Worm (Caenorhabditis elegans): Measurements from ENCODE around the gene mics-1.
A peak's percentile ranks its signal among the peaks of the same experiment; 100 is the strongest.

Gene mics-1

DNA sequence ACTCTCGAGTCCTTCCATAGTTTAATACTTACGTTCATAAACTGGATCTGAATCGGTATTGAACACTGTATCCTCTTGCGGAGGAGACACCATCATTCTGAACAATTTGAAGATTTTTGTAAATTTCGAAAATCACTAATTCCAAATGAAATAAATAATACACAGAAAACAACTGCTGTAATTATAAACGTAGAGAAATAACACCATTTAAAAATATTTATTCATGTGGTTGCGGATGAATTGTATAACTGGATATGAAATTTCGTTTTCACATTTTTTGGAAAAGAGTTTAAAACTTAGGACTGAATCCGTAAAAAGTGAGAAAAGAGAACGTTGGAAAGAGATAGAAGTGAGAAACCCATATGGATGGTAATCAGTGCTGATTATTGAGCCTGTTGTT lies at the start of gene mics-1:
Gene mics-1, minus strand, starts transcription at position 101 of the 400 bp plus-strand sequence.
- TF ChIP-seq him-1 (tag; optimal IDR thresholded peaks at IDR 0.05) (no peak), W03F9.2 (tag; optimal IDR thresholded peaks at IDR 0.05) (no peak), dao-5 (tag; optimal IDR thresholded peaks at IDR 0.05) (no peak)

DNA sequence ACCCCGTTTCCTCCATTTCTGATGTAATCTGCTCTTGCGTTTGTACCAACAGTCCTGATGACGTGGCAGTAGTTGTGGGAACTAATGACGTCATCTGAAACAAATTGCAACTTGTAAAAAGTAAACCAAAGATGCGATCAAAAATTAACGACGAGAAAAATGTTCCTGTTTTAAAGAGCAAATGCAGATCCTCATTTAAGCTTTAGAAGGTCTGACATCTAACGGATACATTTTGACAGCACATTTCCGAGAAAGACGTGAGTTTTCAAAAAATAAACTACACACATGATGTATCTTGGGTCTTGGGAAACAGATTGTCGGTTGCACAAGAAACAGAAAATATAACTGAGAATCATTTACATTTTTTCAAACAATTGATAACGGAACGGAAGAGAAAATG lies 37.4 kb upstream of the mics-1 start, which contains the start of gene H09F14.1:
Gene H09F14.1, minus strand, starts transcription at position 101 of the 400 bp plus-strand sequence.
- TF ChIP-seq W03F9.2 (tag; optimal IDR thresholded peaks at IDR 0.05) (no peak), him-1 (tag; optimal IDR thresholded peaks at IDR 0.05) (no peak), dao-5 (tag; optimal IDR thresholded peaks at IDR 0.05) (no peak)

DNA sequence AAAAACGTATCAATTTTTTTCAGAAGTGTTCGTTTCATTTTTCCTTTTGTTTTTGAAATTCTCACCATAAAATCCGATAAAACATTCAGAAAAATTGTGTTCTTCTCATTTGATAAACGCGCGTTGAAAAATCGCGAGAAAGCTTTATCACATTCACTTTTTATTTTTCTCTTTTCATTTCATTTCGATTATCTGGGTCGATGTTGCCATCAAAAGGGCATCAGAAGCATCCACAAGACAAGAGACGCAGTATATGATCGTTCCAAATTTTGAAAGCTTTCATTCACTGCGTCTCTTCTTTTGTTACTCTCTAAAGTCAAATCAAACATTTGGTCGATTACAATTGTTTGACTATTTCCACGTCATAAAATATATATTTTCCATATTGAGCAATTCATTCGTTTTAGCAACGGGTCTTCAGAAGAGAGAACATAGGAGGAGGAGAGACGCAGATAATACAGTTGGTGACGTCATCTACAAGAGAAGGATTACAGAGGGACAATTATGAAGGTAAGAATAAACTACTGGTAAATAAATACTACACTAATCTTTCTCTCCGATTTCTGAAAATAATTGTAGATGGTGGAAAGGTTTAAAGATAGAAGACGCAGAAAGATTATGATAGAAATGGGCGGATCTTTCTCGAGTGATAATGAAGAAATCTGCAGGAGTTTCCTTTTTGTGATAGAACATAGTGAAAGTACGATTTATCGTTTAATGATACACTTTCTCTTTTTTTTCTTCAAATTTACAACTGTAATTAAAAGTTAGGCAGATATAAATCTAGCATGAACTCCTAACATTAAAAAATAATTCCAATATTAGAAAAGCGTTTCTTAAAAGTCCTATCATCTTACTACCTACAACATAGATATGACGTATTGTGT lies 24.2 kb upstream of the mics-1 start, which contains the start of gene H27A22.1:
Gene H27A22.1, plus strand, starts transcription at position 505 of the 887 bp plus-strand sequence.
- TF ChIP-seq dao-5 (tag; optimal IDR thresholded peaks at IDR 0.05) (no peak), W03F9.2 (tag; optimal IDR thresholded peaks at IDR 0.05) (no peak), him-1 (tag; optimal IDR thresholded peaks at IDR 0.05) (no peak)

DNA sequence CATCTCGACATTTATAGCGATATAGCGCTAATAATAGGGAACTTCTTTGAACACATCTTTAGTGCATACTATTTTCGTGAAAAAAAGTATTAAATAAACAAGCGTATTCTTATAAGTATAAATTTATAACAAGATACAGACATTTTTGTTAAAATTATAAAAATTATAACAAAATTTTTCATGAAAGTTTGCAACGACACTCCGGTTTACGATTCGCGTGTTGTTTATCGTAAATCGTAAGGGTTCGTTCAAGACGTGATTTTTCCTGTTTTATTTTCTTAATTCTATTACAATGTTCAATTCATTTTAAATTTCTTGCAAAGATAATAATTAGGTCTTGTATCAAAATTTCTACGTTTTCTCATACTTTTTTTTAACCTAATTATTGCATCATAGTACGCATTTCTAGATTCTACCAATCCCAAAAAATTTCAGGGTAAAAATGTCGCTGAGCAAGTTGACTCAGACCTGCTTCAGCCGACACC lies 20.6 kb upstream of the mics-1 start, which contains the start of gene scpl-4:
Gene scpl-4, plus strand, starts transcription at position 435 of the 485 bp plus-strand sequence.
- TF ChIP-seq W03F9.2 (tag; optimal IDR thresholded peaks at IDR 0.05) (no peak), dao-5 (tag; optimal IDR thresholded peaks at IDR 0.05) (no peak), him-1 (tag; optimal IDR thresholded peaks at IDR 0.05) (no peak)

DNA sequence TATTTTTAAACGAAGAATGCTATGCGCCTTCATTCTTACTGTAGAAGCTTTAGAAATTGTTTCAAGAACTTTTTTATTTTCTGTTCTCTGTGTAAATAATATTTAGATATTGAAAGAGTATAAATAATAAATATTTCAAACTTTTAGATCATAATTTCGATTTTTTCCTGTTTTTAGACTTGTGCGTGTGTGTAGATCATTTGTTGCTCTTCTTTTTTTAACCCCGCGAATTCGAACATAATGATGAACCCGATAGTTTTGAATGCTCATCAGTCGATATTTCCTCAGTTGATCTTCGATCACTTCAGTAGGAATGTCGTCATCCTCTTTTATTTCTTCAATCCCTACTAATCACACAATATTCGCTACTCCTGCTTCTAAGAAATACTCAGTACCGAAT lies 19.1 kb upstream of the mics-1 start, which contains the start of gene T21C9.13:
Gene T21C9.13, plus strand, starts transcription at position 33 of the 400 bp plus-strand sequence.
- TF ChIP-seq dao-5 (tag; optimal IDR thresholded peaks at IDR 0.05) = no peak
- no peak for TF ChIP-seq W03F9.2 (tag; optimal IDR thresholded peaks at IDR 0.05)
- no peak for TF ChIP-seq him-1 (tag; optimal IDR thresholded peaks at IDR 0.05)

DNA sequence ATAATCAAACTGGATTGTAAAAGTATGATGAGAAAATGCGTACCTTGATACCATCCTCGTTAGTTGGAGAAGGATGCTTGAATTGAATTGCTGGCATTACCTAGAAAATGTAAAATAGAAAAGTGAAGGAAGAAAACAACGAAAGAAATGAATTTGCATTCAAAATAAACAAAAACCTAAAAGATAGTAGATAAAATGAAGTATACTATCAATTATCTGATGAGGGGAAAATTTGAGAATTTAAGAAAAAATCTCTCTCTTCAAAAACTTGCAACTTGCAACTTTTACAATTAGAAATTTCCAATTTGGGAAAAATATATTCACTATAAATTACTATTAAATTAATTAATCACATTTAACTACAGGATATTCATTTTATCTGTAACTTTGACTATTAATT lies 16.7 kb upstream of the mics-1 start, which contains the start of gene T21C9.11:
Gene T21C9.11, minus strand, starts transcription at position 101 of the 400 bp plus-strand sequence.
- no peak for TF ChIP-seq dao-5 (tag; optimal IDR thresholded peaks at IDR 0.05)
- TF ChIP-seq him-1 (tag; optimal IDR thresholded peaks at IDR 0.05) = no peak
- TF ChIP-seq W03F9.2 (tag; optimal IDR thresholded peaks at IDR 0.05) = no peak

DNA sequence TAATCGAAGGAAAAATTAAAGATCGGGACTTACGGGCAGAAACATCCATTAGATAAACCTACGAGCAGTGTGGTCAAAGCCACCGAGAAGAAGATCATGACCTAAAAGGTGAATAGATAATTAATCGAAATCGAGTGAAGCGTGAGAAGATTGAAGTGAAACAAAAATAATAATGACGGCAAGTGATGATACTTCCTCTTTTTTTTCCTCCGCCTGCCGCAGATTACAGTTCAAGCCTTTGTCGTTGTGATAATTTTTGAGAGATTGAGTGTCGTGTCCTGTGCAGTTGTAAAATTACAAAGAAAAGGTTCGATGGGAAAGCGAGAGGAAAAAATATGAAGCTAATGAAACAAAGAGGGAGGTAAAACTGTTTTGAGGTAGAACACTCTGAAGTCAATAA lies 14.4 kb upstream of the mics-1 start, which contains the start of gene T21C9.9:
Gene T21C9.9, minus strand, starts transcription at position 101 of the 400 bp plus-strand sequence.
- no peak for TF ChIP-seq W03F9.2 (tag; optimal IDR thresholded peaks at IDR 0.05)
- TF ChIP-seq him-1 (tag; optimal IDR thresholded peaks at IDR 0.05) = no peak
- TF ChIP-seq dao-5 (tag; optimal IDR thresholded peaks at IDR 0.05) = no peak

DNA sequence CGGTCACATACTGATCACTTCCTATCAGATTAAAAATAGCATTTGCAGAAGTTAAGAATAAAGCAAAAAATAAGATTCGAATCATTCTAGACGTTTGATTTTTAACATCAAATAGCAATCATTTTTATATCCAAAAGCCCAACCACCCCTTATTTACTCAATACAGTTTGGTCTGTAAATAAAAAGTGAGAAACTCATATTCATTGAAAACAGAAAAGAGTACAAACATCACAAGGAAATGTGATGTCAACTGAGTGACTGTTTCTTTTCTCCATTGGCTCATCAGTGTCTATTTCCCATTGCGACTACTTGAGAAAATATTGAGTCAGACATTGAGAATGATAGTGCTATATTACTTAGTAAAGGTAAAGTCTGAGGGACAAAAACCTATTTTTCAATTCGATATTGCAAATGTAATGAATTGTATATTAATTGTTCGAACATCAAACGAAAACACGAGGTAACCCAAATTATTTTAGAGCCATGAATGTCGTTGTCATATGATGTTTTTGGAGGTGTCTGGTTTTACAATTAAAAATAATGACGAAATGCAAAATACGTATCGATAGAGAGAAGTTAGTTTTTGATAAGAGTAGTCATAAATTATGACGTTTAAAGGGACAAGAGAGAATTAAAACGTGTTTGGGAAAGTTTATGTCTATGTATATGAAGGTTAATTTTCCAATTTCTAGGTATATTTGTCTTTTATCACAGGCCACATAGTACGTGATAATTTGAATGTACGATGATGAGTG lies 11.8 kb upstream of the mics-1 start, which contains the start of gene ttr-23:
Gene ttr-23, minus strand, starts transcription at position 87 of the 755 bp plus-strand sequence.
- TF ChIP-seq him-1 (tag; optimal IDR thresholded peaks at IDR 0.05) = no peak
- no peak for TF ChIP-seq dao-5 (tag; optimal IDR thresholded peaks at IDR 0.05)
- no peak for TF ChIP-seq W03F9.2 (tag; optimal IDR thresholded peaks at IDR 0.05)

DNA sequence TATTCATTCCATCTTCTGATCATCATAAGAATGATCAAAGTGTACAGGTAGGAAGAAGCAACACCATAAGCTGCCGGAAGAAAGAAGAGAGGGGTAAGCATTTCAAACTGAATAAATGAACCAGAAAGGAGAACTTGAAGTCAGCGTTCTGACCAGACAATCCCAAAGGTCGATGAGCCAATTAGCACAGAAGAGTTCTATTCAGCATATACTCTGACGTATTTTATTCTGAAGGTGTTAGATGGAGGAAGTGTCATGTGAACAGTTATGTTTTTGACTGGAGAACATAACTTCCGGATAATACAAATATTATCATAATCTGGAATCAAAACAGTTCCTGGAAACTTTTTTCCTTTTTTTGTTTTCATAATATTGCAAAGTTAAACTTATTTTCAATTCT lies 10.6 kb upstream of the mics-1 start, which contains the start of gene srg-32:
Gene srg-32, minus strand, starts transcription at position 101 of the 400 bp plus-strand sequence.
- TF ChIP-seq dao-5 (tag; optimal IDR thresholded peaks at IDR 0.05) (no peak), him-1 (tag; optimal IDR thresholded peaks at IDR 0.05) (no peak), W03F9.2 (tag; optimal IDR thresholded peaks at IDR 0.05) (no peak)

DNA sequence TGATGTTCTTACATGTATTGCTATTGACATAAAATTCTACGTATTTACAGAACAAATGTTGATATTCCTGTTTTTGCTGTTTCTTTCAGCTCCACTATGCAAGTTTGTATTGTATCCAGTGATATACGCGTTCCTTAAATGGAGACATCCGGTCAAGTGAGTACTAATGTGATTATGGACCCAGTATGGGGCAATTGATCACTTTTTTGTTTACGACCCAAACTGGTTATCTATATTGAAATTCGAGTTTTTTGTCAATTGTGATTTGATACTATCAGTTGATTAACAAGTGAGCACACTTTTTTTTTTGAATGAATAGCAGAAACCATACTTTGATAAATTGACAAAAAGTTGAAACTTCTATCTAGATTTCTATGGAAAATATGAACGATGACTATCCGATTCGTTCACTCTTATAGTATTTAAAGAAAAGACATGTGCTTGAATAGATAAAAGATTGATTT lies 3.7 kb upstream of the mics-1 start, which contains the start of gene T21C9.6:
Gene T21C9.6, plus strand, starts transcription at position 51 of the 464 bp plus-strand sequence.
- TF ChIP-seq him-1 (tag; optimal IDR thresholded peaks at IDR 0.05) (no peak), dao-5 (tag; optimal IDR thresholded peaks at IDR 0.05) (no peak), W03F9.2 (tag; optimal IDR thresholded peaks at IDR 0.05) (no peak)

DNA sequence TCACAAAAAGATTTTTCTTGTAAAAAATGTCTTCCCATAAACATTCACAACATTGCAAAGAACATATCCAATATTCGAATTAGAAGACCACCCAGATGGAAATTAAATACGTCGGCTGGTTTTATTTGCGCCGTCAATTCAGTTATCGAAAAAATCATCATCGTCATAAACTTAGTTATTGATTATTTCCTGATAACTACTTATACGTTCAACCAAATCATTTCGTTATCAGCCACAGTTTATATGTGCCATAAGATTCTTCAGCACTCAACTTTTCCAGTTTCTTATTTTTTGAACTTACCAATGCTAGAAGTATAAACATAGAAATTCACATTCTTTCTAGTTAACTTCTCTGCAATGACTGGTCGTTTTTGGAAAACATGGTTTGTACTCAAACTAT lies 2.5 kb upstream of the mics-1 start:
- TF ChIP-seq W03F9.2 (tag; optimal IDR thresholded peaks at IDR 0.05) = no peak

DNA sequence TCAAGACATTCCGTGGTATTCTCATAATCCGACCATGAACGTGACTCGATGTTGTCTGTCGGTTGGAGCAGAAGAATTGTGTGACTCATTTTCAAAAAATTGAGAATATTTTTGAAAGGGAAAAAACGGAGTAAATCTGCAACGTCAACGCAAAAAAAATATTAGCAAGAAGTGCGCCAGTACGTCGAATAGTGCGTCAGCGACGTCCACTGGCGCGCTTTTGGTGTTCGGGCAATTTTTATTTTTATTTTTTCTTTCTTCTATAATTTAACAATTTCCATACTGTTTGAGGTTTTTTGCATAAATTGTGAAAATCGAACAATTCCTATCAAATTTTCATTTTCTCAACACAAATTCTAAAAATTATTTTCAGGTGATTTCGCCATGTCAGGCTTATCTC lies 812 bp upstream of the mics-1 start, which contains the start of the genes erh-1 and lpd-9:
Gene erh-1, minus strand, starts transcription at position 204 of the 400 bp plus-strand sequence.
Gene lpd-9, plus strand, starts transcription at position 368 of the 400 bp plus-strand sequence.
- TF ChIP-seq W03F9.2 (tag; optimal IDR thresholded peaks at IDR 0.05) = peak; percentile 76
- no peak for TF ChIP-seq dao-5 (tag; optimal IDR thresholded peaks at IDR 0.05)

DNA sequence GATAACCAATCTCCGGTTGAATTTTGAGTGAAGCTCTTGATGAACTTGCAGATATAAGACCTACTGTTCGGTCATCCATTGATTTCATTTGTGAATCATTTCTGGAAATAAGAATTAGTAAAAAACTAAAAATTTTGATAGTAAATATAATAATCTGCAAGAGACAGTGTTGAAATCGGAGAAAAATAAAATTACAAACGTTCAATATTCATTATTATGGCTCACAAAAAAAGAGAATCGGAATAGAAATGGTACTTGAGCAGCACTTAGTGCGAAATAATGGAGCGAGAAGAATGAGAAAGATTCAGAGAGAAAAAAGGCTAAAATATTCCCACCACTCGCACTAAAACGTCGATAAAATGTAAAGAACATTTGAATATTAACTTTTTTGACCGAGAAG lies 1.8 kb downstream of the mics-1 start, which contains the start of gene vps-54:
Gene vps-54, minus strand, starts transcription at position 101 of the 400 bp plus-strand sequence.
- TF ChIP-seq him-1 (tag; optimal IDR thresholded peaks at IDR 0.05) (no peak), W03F9.2 (tag; optimal IDR thresholded peaks at IDR 0.05) (no peak), dao-5 (tag; optimal IDR thresholded peaks at IDR 0.05) (no peak)
